Fruit fly (Drosophila melanogaster) whole organism, adult: ENCODE results near the gene CycE.

ENCODE experiments used
- CG11617 ChIP-seq: fragments of 200-800 bp; sonication (Bioruptor generic); optimal IDR thresholded peaks from 2 replicates; lab custom pipeline; 2017; ENCODE audit warnings: mild to moderate bottlenecking, missing biosample characterization, missing genetic modification reagents, missing genetic modification characterization
- CG12768 ChIP-seq: fragments of 200-800 bp; sonication (Bioruptor generic); optimal IDR thresholded peaks from 2 replicates; lab custom pipeline; 2017; ENCODE audit warnings: missing biosample characterization, missing genetic modification characterization, mild to moderate bottlenecking, moderate library complexity, missing genetic modification reagents
- CG14711 ChIP-seq: fragments of 200-800 bp; sonication (Bioruptor generic); optimal IDR thresholded peaks from 2 replicates; lab custom pipeline; 2018; ENCODE audit warnings: missing biosample characterization, mild to moderate bottlenecking, missing genetic modification characterization, moderate library complexity
- CG1620 ChIP-seq: fragments of 200-800 bp; sonication (Bioruptor generic); optimal IDR thresholded peaks from 2 replicates; lab custom pipeline; 2016; ENCODE audit warnings: missing biosample characterization, missing genetic modification characterization
- CG33017 ChIP-seq: fragments of 200-800 bp; sonication (Bioruptor generic); optimal IDR thresholded peaks from 2 replicates; lab custom pipeline; 2018; ENCODE audit warnings: missing biosample characterization, mild to moderate bottlenecking, missing genetic modification characterization, moderate library complexity
- CG5204 ChIP-seq: fragments of 200-800 bp; sonication (Bioruptor generic); optimal IDR thresholded peaks from 2 replicates; lab custom pipeline; 2016; ENCODE audit warnings: missing biosample characterization, missing genetic modification characterization
- CG7045 ChIP-seq: fragments of 200-800 bp; sonication (Bioruptor generic); optimal IDR thresholded peaks from 2 replicates; lab custom pipeline; 2017; ENCODE audit warnings: missing biosample characterization, mild to moderate bottlenecking, missing genetic modification characterization
- CG7101 ChIP-seq: fragments of 200-800 bp; sonication (Bioruptor generic); optimal IDR thresholded peaks from 2 replicates; lab custom pipeline; 2018; ENCODE audit warnings: missing biosample characterization, mild to moderate bottlenecking, missing genetic modification characterization, moderate library complexity
- Clk ChIP-seq: fragments of 200-800 bp; sonication (Bioruptor generic); optimal IDR thresholded peaks from 2 replicates; lab custom pipeline; 2017; ENCODE audit warnings: missing biosample characterization, missing genetic modification characterization
- Crg-1 ChIP-seq: fragments of 200-800 bp; sonication (Bioruptor generic); optimal IDR thresholded peaks from 2 replicates; lab custom pipeline; 2016; ENCODE audit warnings: missing biosample characterization, missing genetic modification characterization
- Hr96 ChIP-seq: fragments of 200-800 bp; sonication (Bioruptor generic); optimal IDR thresholded peaks from 2 replicates; lab custom pipeline; 2016; ENCODE audit warnings: missing biosample characterization, missing genetic modification characterization
- Mnt ChIP-seq: fragments of 200-800 bp; sonication (Bioruptor generic); optimal IDR thresholded peaks from 2 replicates; lab custom pipeline; 2016; ENCODE audit warnings: missing biosample characterization, mild to moderate bottlenecking, missing genetic modification characterization
- bab1 ChIP-seq: fragments of 200-800 bp; sonication (Bioruptor generic); optimal IDR thresholded peaks from 3 replicates; lab custom pipeline; 2019; ENCODE audit warnings: missing biosample characterization, mild to moderate bottlenecking, missing genetic modification characterization, moderate library complexity
- cic ChIP-seq: fragments of 200-800 bp; sonication (Bioruptor generic); optimal IDR thresholded peaks from 2 replicates; lab custom pipeline; 2017; ENCODE audit warnings: missing biosample characterization, mild to moderate bottlenecking, missing genetic modification characterization, moderate library complexity
- cnc ChIP-seq, 2 experiments: fragments of >200 bp; optimal IDR thresholded peaks; 2 replicates each; lab custom pipeline; 2017
- kay ChIP-seq: fragments of 200-800 bp; sonication (Bioruptor generic); peaks from one replicate; lab custom pipeline; 2016; ENCODE audit warnings: missing biosample characterization, missing genetic modification characterization, borderline replicate concordance
- ovo ChIP-seq: fragments of 200-800 bp; sonication (Bioruptor generic); optimal IDR thresholded peaks from 2 replicates; lab custom pipeline; 2016; ENCODE audit warnings: missing biosample characterization, missing genetic modification characterization
- pad ChIP-seq: fragments of 200-800 bp; sonication (Bioruptor generic); optimal IDR thresholded peaks from 3 replicates; lab custom pipeline; 2017; ENCODE audit warnings: missing biosample characterization, missing genetic modification characterization, mild to moderate bottlenecking, moderate library complexity, missing genetic modification reagents
- tj ChIP-seq: fragments of 200-800 bp; sonication (Bioruptor generic); optimal IDR thresholded peaks from 3 replicates; lab custom pipeline; 2017; ENCODE audit warnings: missing biosample characterization, mild to moderate bottlenecking, missing genetic modification characterization, moderate library complexity
- toe ChIP-seq: fragments of 200-800 bp; sonication (Bioruptor generic); optimal IDR thresholded peaks from 2 replicates; lab custom pipeline; 2016; ENCODE audit warnings: missing biosample characterization, missing genetic modification characterization

The CycE gene

dm6 chr2L:15760666-15761065, 12.7 kb upstream of the CycE start:
- TF ChIP-seq CG12768 (GFP tag; lab: Kevin White, UChicago) (no peak), bab1 (GFP tag; lab: Kevin White, UChicago) (no peak), CG14711 (tag; lab: Kevin White, UChicago) (no peak), Mnt (GFP tag; lab: Kevin White, UChicago) (no peak), pad (GFP tag; lab: Kevin White, UChicago) (no peak), CG7045 (GFP tag; lab: Kevin White, UChicago) (no peak)

- TF ChIP-seq CG5204 (GFP tag; lab: Kevin White, UChicago) (no peak), Clk (GFP tag; lab: Kevin White, UChicago) (no peak), pad (GFP tag; lab: Kevin White, UChicago) (peak; percentile 100), CG7101 (no peak), cic (no peak), toe (GFP tag; lab: Kevin White, UChicago) (no peak), Mnt (GFP tag; lab: Kevin White, UChicago) (peak; percentile 58), CG33017 (tag; lab: Kevin White, UChicago) (no peak), kay (GFP tag; lab: Kevin White, UChicago) (no peak)
Observed at dm6 chr2L:15752096-15752495, 4.1 kb upstream of the CycE start, which contains the start of gene Mtr4. TSS of gene Mtr4 (plus strand) at chr2L:15752263.

dm6 chr2L:15751259-15751555, 3.3 kb upstream of the CycE start:
- TF ChIP-seq CG33017 (tag; lab: Kevin White, UChicago): no peak
- TF ChIP-seq Clk (GFP tag; lab: Kevin White, UChicago): no peak
- TF ChIP-seq Crg-1 (GFP tag; lab: Kevin White, UChicago): no peak
- TF ChIP-seq CG7101: no peak
- no peak for TF ChIP-seq CG11617 (GFP tag; lab: Kevin White, UChicago)

dm6 chr2L:15750523-15751258, 2.7 kb upstream of the CycE start, which contains the start of gene ND-B17:
TSS of gene ND-B17 (minus strand) at chr2L:15751078.
- no peak for TF ChIP-seq CG7101
- no peak for TF ChIP-seq Clk (GFP tag; lab: Kevin White, UChicago)
- TF ChIP-seq bab1 (GFP tag; lab: Kevin White, UChicago): peak; percentile 29
- TF ChIP-seq toe (GFP tag; lab: Kevin White, UChicago): peak; percentile 47
- no peak for TF ChIP-seq CG33017 (tag; lab: Kevin White, UChicago)
- no peak for TF ChIP-seq Crg-1 (GFP tag; lab: Kevin White, UChicago)
- TF ChIP-seq Hr96 (GFP tag; lab: Kevin White, UChicago): peak; percentile 33
- TF ChIP-seq CG12768 (GFP tag; lab: Kevin White, UChicago): peak; percentile 18
- TF ChIP-seq pad (GFP tag; lab: Kevin White, UChicago): peak; percentile 23
- TF ChIP-seq CG7045 (GFP tag; lab: Kevin White, UChicago): no peak
- TF ChIP-seq kay (GFP tag; lab: Kevin White, UChicago): no peak
- TF ChIP-seq CG1620: peak; percentile 56

- TF ChIP-seq toe (GFP tag; lab: Kevin White, UChicago) (no peak), CG5204 (GFP tag; lab: Kevin White, UChicago) (no peak), Hr96 (GFP tag; lab: Kevin White, UChicago) (no peak), bab1 (GFP tag; lab: Kevin White, UChicago) (peak; percentile 35), tj (GFP tag; lab: Kevin White, UChicago) (peak; percentile 99)
Observed at dm6 chr2L:15749313-15749712, 1.4 kb upstream of the CycE start.

- TF ChIP-seq kay (GFP tag; lab: Kevin White, UChicago) (no peak), cic (no peak), Crg-1 (GFP tag; lab: Kevin White, UChicago) (no peak)
Observed at dm6 chr2L:15748261-15748553, 257 bp upstream of the CycE start.

- peak; percentile 42 for TF ChIP-seq CG5204 (GFP tag; lab: Kevin White, UChicago)
- TF ChIP-seq cnc (optimal IDR thresholded peaks at IDR 0.05; lab: Kevin White, UChicago): no peak
- TF ChIP-seq CG11617 (GFP tag; lab: Kevin White, UChicago): peak; percentile 89
- TF ChIP-seq CG1620: no peak
- TF ChIP-seq ovo (GFP tag; lab: Kevin White, UChicago): peak; percentile 21
- TF ChIP-seq cic: no peak
- TF ChIP-seq pad (GFP tag; lab: Kevin White, UChicago): peak; percentile 52
- TF ChIP-seq bab1 (GFP tag; lab: Kevin White, UChicago): peak; percentile 86
- TF ChIP-seq CG7101: peak; percentile 88
- TF ChIP-seq Crg-1 (GFP tag; lab: Kevin White, UChicago): peak; percentile 50
- TF ChIP-seq tj (GFP tag; lab: Kevin White, UChicago): peak; percentile 54
- TF ChIP-seq CG14711 (tag; lab: Kevin White, UChicago): peak; percentile 81
- TF ChIP-seq Mnt (GFP tag; lab: Kevin White, UChicago): peak; percentile 9
- peak; percentile 19 for TF ChIP-seq Clk (GFP tag; lab: Kevin White, UChicago)
- TF ChIP-seq toe (GFP tag; lab: Kevin White, UChicago): peak; percentile 36
- TF ChIP-seq kay (GFP tag; lab: Kevin White, UChicago): peak; percentile 12
- peak; percentile 73 for TF ChIP-seq CG33017 (tag; lab: Kevin White, UChicago)
- TF ChIP-seq Hr96 (GFP tag; lab: Kevin White, UChicago): peak; percentile 15
- TF ChIP-seq CG7045 (GFP tag; lab: Kevin White, UChicago): peak; percentile 87
- peak; percentile 68 for TF ChIP-seq CG12768 (GFP tag; lab: Kevin White, UChicago)
Observed at dm6 chr2L:15746600-15747393, 1.2 kb downstream of the CycE start.
